Worm (Caenorhabditis elegans) whole organism, L1 larva: ENCODE results near the gene sym-4.

ENCODE experiments used
- C16A3.4 ChIP-seq: fragments of 150-350 bp; optimal IDR thresholded peaks from 2 replicates; lab custom pipeline; 2014; ENCODE audit warnings: missing biosample characterization, missing genetic modification characterization
- Y116A8C.19 ChIP-seq: sonication (generic microtip); optimal IDR thresholded peaks from 2 replicates; lab custom pipeline; 2016; ENCODE audit warnings: missing compliant biosample characterization, missing genetic modification characterization, borderline replicate concordance
- aha-1 ChIP-seq: fragments of 150-350 bp; optimal IDR thresholded peaks from 2 replicates; lab custom pipeline; 2014; ENCODE audit warnings: missing biosample characterization, missing genetic modification characterization
- aly-2 ChIP-seq: fragments of 150-350 bp; optimal IDR thresholded peaks from 2 replicates; lab custom pipeline; 2014; ENCODE audit warnings: missing biosample characterization, missing genetic modification characterization
- blmp-1 ChIP-seq: fragments of 150-350 bp; optimal IDR thresholded peaks from 2 replicates; lab custom pipeline; 2014; ENCODE audit warnings: missing biosample characterization, missing genetic modification characterization
- ceh-88 ChIP-seq: fragments of 200-800 bp; sonication (Bioruptor generic); IDR thresholded peaks from 2 replicates; pipeline ENCODE4 v1.3.6; 2022; ENCODE audit warnings: missing genetic modification characterization, missing compliant biosample characterization
- ces-1 ChIP-seq: fragments of 150-350 bp; optimal IDR thresholded peaks from 2 replicates; lab custom pipeline; 2014; ENCODE audit warnings: missing biosample characterization, missing genetic modification reagents, missing genetic modification characterization
- dpl-1 ChIP-seq, 3 experiments: fragments of 150-350 bp in 2 of 3; sonication (generic microtip) in 1 of 3; optimal IDR thresholded peaks; 2 replicates each; lab custom pipeline; 2014 to 2017; ENCODE audit warnings: missing biosample characterization in 3 of 3, missing genetic modification characterization in 3 of 3, missing genetic modification reagents in 3 of 3
- dsc-1 ChIP-seq: sonication (generic microtip); optimal IDR thresholded peaks from 2 replicates; lab custom pipeline; 2016; ENCODE audit warnings: mild to moderate bottlenecking, missing genetic modification characterization, missing compliant biosample characterization
- efl-1 ChIP-seq, 4 experiments: fragments of 150-350 bp; optimal IDR thresholded peaks in 3 of 4; peaks in 1 of 4; 1 replicate in 1 of 4; 2 replicates in 3 of 4; lab custom pipeline; 2014; ENCODE audit warnings: missing biosample characterization in 2 of 4, missing genetic modification characterization in 2 of 4, missing genetic modification reagents in 2 of 4
- efl-3 ChIP-seq: fragments of 200-800 bp; sonication (Bioruptor generic); optimal IDR thresholded peaks from 2 replicates; lab custom pipeline; 2018; ENCODE audit warnings: mild to moderate bottlenecking, missing genetic modification characterization, missing compliant biosample characterization
- elt-2 ChIP-seq: sonication (generic microtip); optimal IDR thresholded peaks from 2 replicates; lab custom pipeline; 2016; ENCODE audit warnings: missing genetic modification characterization, mild to moderate bottlenecking, inconsistent platforms, missing compliant biosample characterization, missing genetic modification reagents
- elt-3 ChIP-seq, 6 experiments: fragments of 150-350 bp in 1 of 6; sonication (generic microtip); optimal IDR thresholded peaks; 2 replicates each; lab custom pipeline; 2017 to 2018; ENCODE audit warnings: missing biosample characterization in 6 of 6, missing genetic modification characterization in 6 of 6, inconsistent platforms in 1 of 6
- ets-5 ChIP-seq: fragments of 200-800 bp; sonication (Bioruptor generic); IDR thresholded peaks from 2 replicates; pipeline ENCODE4 v1.3.6; 2022; ENCODE audit warnings: missing genetic modification characterization, missing compliant biosample characterization
- fkh-10 ChIP-seq: sonication (generic microtip); optimal IDR thresholded peaks from 2 replicates; lab custom pipeline; 2017; ENCODE audit warnings: missing biosample characterization, missing genetic modification reagents, missing genetic modification characterization
- fos-1 ChIP-seq: fragments of 150-350 bp; optimal IDR thresholded peaks from 2 replicates; lab custom pipeline; 2014; ENCODE audit warnings: missing biosample characterization, missing genetic modification characterization
- grh-1 ChIP-seq: fragments of 200-800 bp; sonication (Bioruptor generic); IDR thresholded peaks from 2 replicates; pipeline ENCODE4 v1.3.6; 2022; ENCODE audit warnings: missing genetic modification reagents, missing genetic modification characterization, missing compliant biosample characterization
- hlh-4 ChIP-seq: sonication (generic microtip); optimal IDR thresholded peaks from 2 replicates; lab custom pipeline; 2016; ENCODE audit warnings: mild to moderate bottlenecking, missing genetic modification characterization, missing compliant biosample characterization
- irx-1 ChIP-seq: sonication (generic microtip); optimal IDR thresholded peaks from 2 replicates; lab custom pipeline; 2016; ENCODE audit warnings: missing genetic modification characterization, missing compliant biosample characterization
- isw-1 ChIP-seq: fragments of 200-800 bp; sonication (Bioruptor generic); IDR thresholded peaks from 2 replicates; pipeline ENCODE4 v1.3.6; 2022; ENCODE audit warnings: missing genetic modification characterization, missing compliant biosample characterization
- jun-1 ChIP-seq: fragments of 150-350 bp; optimal IDR thresholded peaks from 2 replicates; lab custom pipeline; 2014; ENCODE audit warnings: missing biosample characterization, missing genetic modification reagents, missing genetic modification characterization
- lin-13 ChIP-seq: fragments of 150-350 bp; optimal IDR thresholded peaks from 2 replicates; lab custom pipeline; 2014; ENCODE audit warnings: missing biosample characterization, missing genetic modification reagents, missing genetic modification characterization
- lin-14 ChIP-seq: fragments of 200-800 bp; sonication (Bioruptor generic); optimal IDR thresholded peaks from 2 replicates; lab custom pipeline; 2018; ENCODE audit warnings: mild to moderate bottlenecking, missing genetic modification characterization, moderate library complexity, missing compliant biosample characterization
- lin-39 ChIP-seq: fragments of 150-350 bp; optimal IDR thresholded peaks from 2 replicates; lab custom pipeline; 2014; ENCODE audit warnings: missing biosample characterization, missing genetic modification reagents, missing genetic modification characterization
- lsy-2 ChIP-seq, 2 experiments: fragments of 150-350 bp; optimal IDR thresholded peaks; 2 replicates each; lab custom pipeline; 2014; ENCODE audit warnings: missing biosample characterization in 2 of 2, missing genetic modification characterization in 2 of 2
- mab-9 ChIP-seq: fragments of 200-800 bp; sonication (Bioruptor generic); IDR thresholded peaks from 2 replicates; pipeline ENCODE4 v1.3.6; 2022; ENCODE audit warnings: missing genetic modification reagents, missing genetic modification characterization, missing compliant biosample characterization
- mep-1 ChIP-seq: fragments of 150-350 bp; optimal IDR thresholded peaks from 2 replicates; lab custom pipeline; 2014; ENCODE audit warnings: missing biosample characterization, missing genetic modification characterization
- nhr-12 ChIP-seq: sonication (generic microtip); optimal IDR thresholded peaks from 2 replicates; lab custom pipeline; 2017; ENCODE audit warnings: missing biosample characterization, missing genetic modification characterization
- nhr-19 ChIP-seq: fragments of 200-800 bp; sonication (Bioruptor generic); conservative IDR thresholded peaks from 2 replicates; pipeline ENCODE4 v1.3.6; 2022; ENCODE audit warnings: missing genetic modification characterization, missing compliant biosample characterization
- nhr-28 ChIP-seq: fragments of 150-350 bp; optimal IDR thresholded peaks from 2 replicates; lab custom pipeline; 2014; ENCODE audit warnings: missing biosample characterization, missing genetic modification characterization
- nhr-47 ChIP-seq: sonication (generic microtip); optimal IDR thresholded peaks from 2 replicates; lab custom pipeline; 2016; ENCODE audit warnings: mild to moderate bottlenecking, missing genetic modification characterization, moderate library complexity, missing compliant biosample characterization
- nhr-71 ChIP-seq: sonication (generic microtip); optimal IDR thresholded peaks from 2 replicates; lab custom pipeline; 2016; ENCODE audit warnings: mild to moderate bottlenecking, missing genetic modification characterization, moderate library complexity, missing compliant biosample characterization
- nhr-76 ChIP-seq: sonication (generic microtip); optimal IDR thresholded peaks from 2 replicates; lab custom pipeline; 2017; ENCODE audit warnings: missing biosample characterization, missing genetic modification characterization
- pax-3 ChIP-seq: fragments of 200-800 bp; sonication (Bioruptor generic); optimal IDR thresholded peaks from 2 replicates; lab custom pipeline; 2018; ENCODE audit warnings: mild to moderate bottlenecking, missing genetic modification characterization, moderate library complexity, missing compliant biosample characterization
- pqm-1 ChIP-seq: sonication (generic microtip); optimal IDR thresholded peaks from 3 replicates; lab custom pipeline; 2017; ENCODE audit warnings: missing biosample characterization, missing genetic modification characterization
- sox-4 ChIP-seq: sonication (generic microtip); optimal IDR thresholded peaks from 2 replicates; lab custom pipeline; 2016; ENCODE audit warnings: missing genetic modification characterization, missing compliant biosample characterization
- unc-130 ChIP-seq: fragments of 150-350 bp; optimal IDR thresholded peaks from 2 replicates; lab custom pipeline; 2017; ENCODE audit warnings: missing biosample characterization, missing genetic modification characterization, inconsistent platforms
- unc-30 ChIP-seq: sonication (generic microtip); optimal IDR thresholded peaks from 2 replicates; lab custom pipeline; 2017; ENCODE audit warnings: missing biosample characterization, missing genetic modification characterization
- unc-86 ChIP-seq: sonication (generic microtip); optimal IDR thresholded peaks from 2 replicates; lab custom pipeline; 2016; ENCODE audit warnings: missing genetic modification characterization, missing compliant biosample characterization
- unc-98 ChIP-seq: fragments of 200-800 bp; sonication (Bioruptor generic); IDR thresholded peaks from 2 replicates; pipeline ENCODE4 v1.3.6; 2022; ENCODE audit warnings: missing genetic modification characterization, missing compliant biosample characterization
- vab-15 ChIP-seq: sonication (generic microtip); optimal IDR thresholded peaks from 2 replicates; lab custom pipeline; 2017; ENCODE audit warnings: missing genotype, mild to moderate bottlenecking, missing genetic modification characterization, missing compliant biosample characterization
- xbp-1 ChIP-seq: sonication (generic microtip); optimal IDR thresholded peaks from 2 replicates; lab custom pipeline; 2016; ENCODE audit warnings: missing genetic modification characterization, missing compliant biosample characterization
- ztf-4 ChIP-seq: fragments of 150-350 bp; optimal IDR thresholded peaks from 2 replicates; lab custom pipeline; 2014; ENCODE audit warnings: missing biosample characterization, missing genetic modification characterization

sym-4 gene

DNA sequence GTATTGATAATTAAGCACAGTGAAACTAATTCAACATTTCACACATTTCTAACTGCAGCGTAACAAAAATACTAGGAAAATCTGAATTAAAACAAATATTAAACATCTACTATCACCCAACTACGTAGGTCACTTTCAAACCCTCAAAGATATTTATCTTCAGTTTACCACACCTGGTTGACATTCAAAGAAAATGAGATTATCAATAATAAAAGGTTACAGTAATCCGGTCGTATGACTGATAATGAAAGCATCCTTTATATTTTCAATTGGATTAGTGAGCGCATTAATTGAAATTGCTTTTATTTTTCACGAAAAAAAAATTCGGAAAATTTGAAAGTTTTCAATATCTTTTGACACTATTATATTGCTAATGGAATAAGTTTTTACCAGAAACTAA is 13.1 kb upstream of the sym-4 start:
- TF ChIP-seq dsc-1 (tag; lab: Kevin White, UChicago) (peak; percentile 88), pax-3 (peak; percentile 55), sox-4 (tag; lab: Kevin White, UChicago) (peak; percentile 36), efl-1 (optimal IDR thresholded peaks at IDR 0.05; lab: Kevin White, UChicago) (no peak), efl-1 (GFP tag; optimal IDR thresholded peaks at IDR 0.05 in 1 of 2; lab: Kevin White, UChicago) (no peak)

DNA sequence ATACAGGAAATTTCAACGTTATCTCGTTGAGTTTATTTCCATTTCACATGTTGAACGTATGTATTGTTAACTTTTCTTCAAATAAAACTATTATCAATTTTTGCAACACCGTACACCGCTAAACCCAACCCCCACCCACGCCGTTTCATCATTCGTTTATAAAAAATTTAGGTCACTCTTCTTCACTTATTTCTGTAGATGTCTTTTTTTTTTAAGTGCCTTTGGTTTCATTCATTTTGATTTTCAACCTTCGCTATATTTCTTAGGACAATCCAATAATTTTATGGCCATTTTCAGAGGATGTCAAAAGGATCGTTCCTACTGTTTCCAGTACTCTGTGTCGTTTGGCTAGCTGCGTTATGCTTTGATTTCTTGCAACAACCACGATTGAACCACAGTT is 10.7 kb upstream of the sym-4 start, which contains the start of gene C37E2.3:
Gene C37E2.3 (plus strand): TSS at position 301 of the 400 bp plus-strand sequence.
- no peak for TF ChIP-seq nhr-28 (tag; lab: Kevin White, UChicago)
- no peak for TF ChIP-seq nhr-71 (tag; lab: Kevin White, UChicago)
- TF ChIP-seq aly-2 (tag; lab: Kevin White, UChicago): no peak
- TF ChIP-seq xbp-1 (tag; lab: Kevin White, UChicago): no peak
- TF ChIP-seq nhr-76 (tag; lab: Kevin White, UChicago): no peak
- TF ChIP-seq vab-15 (tag; lab: Kevin White, UChicago): no peak
- TF ChIP-seq elt-3 (tag; optimal IDR thresholded peaks at IDR 0.05; lab: Kevin White, UChicago): no peak
- TF ChIP-seq ets-5: no peak
- TF ChIP-seq nhr-19 (GFP tag; lab: Robert Waterston, UW): no peak

DNA sequence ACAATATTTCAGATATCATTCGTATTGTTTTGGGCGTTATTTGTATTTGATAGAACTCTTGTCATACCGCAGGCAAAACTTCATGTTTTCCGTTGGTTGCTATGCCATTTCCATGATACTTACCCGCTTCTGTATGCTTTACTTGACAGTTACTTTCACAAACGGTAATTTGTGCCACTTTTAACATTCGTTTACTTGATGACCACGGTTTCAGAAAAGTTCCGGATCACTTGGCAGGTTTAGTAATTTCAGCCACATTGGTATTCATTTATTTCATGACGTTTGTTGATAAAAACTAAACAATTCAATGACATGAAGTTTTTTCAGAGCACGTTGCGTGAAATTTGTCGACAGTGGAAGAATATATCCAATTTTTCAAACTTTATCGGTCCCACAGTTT is 10.1 kb upstream of the sym-4 start:
- no peak for TF ChIP-seq pqm-1 (tag; lab: Kevin White, UChicago)
- TF ChIP-seq, all 84 proteins: peak for 0

DNA sequence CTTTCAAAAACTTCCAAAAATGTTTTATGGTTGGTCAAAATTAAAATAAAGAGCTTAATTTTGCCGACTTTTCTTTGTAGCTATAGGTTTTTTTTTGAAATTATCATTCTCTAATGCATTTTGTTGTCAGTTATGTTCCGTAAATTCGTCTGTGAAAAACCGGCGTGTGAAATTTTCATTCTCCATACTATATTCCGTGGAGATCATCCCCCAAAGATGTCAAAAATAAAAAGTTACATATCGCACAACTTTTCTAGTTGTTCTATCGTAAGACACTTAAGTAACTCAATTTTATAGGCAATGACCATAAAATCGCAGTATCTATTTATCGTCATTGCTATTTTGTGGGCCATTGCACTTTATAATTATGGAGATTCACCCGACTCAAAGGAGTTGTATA is 9.3 kb upstream of the sym-4 start, which contains the start of gene C37E2.10:
Gene C37E2.10 (plus strand): TSS at position 301 of the 400 bp plus-strand sequence.
- TF ChIP-seq lin-13 (no peak), aha-1 (tag; lab: Kevin White, UChicago) (no peak), lsy-2 (tag; optimal IDR thresholded peaks at IDR 0.05; lab: Kevin White, UChicago) (no peak), hlh-4 (tag; lab: Kevin White, UChicago) (no peak), nhr-12 (no peak), unc-86 (no peak), pqm-1 (tag; lab: Kevin White, UChicago) (no peak), isw-1 (no peak), C16A3.4 (tag; lab: Kevin White, UChicago) (no peak), elt-3 (tag; optimal IDR thresholded peaks at IDR 0.05; lab: Kevin White, UChicago) (no peak), nhr-47 (tag; lab: Kevin White, UChicago) (no peak), ces-1 (GFP tag; lab: Kevin White, UChicago) (no peak), fkh-10 (GFP tag; lab: Kevin White, UChicago) (no peak), ztf-4 (tag; lab: Kevin White, UChicago) (no peak)

DNA sequence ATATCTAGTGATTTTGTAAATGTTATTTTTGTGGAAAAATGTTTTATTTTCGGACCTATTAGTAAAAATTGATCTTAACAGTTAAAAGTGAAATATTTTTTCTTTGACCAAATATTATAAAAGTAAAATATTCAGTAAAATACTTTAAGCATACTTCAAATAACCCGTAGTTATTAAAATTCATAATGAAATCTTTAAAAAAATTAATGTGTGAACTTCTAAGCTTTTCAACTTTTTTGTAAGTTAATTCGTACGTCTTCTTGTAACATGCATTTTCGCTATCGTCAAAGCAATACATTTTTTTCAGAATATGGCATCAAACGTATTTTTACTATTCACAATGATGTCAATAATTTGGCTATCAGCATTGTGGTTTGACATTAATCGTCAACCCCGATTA is 6.3 kb upstream of the sym-4 start, which contains the start of gene C37E2.2:
Gene C37E2.2 (plus strand): TSS at position 301 of the 400 bp plus-strand sequence.
- TF ChIP-seq nhr-28 (tag; lab: Kevin White, UChicago) (no peak), mep-1 (tag; lab: Kevin White, UChicago) (no peak)

DNA sequence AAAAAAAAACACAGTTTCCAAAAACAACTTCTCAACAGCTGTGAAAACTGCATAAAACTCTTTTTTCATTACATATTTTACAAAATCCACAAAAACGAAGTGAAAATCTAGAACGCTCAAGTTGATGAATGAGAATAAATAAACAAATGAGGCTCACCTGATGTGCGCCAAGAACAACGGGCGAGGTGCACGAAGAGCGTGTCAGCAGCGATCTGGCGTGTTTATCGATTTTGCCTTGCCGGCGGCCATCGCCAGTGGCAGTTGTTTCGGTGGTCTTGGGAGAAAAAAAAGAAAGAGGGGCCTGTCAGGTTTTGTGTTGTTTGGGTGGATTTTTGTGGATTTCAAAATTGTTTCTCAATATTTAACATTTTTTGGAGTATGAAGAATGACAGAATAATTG is 4.4 kb upstream of the sym-4 start, which contains the start of gene idhb-1:
Gene idhb-1 (minus strand): TSS at position 214 of the 400 bp plus-strand sequence.
- TF ChIP-seq unc-98 (GFP tag; lab: Robert Waterston, UW) (no peak), efl-3 (GFP tag; lab: Kevin White, UChicago) (no peak), pax-3 (no peak), unc-30 (tag; lab: Kevin White, UChicago) (no peak), blmp-1 (tag; lab: Kevin White, UChicago) (no peak), elt-2 (tag; lab: Kevin White, UChicago) (no peak), ceh-88 (GFP tag; lab: Robert Waterston, UW) (no peak), lin-39 (tag; lab: Kevin White, UChicago) (peak; percentile 67), dpl-1 (GFP tag; optimal IDR thresholded peaks at IDR 0.05; lab: Kevin White, UChicago) (peak; percentile 50 to 70 (median 70)), grh-1 (GFP tag; lab: Robert Waterston, UW) (0 out of 2 replicates have a peak, but pooled peaks have one; percentile 45), fos-1 (tag; lab: Kevin White, UChicago) (peak; percentile 37), C16A3.4 (tag; lab: Kevin White, UChicago) (peak; percentile 79), unc-130 (peak; percentile 51), lin-14 (peak; percentile 89), irx-1 (tag; lab: Kevin White, UChicago) (peak; percentile 49), efl-1 (optimal IDR thresholded peaks at IDR 0.05; lab: Kevin White, UChicago) (peak; percentile 61 to 65), efl-1 (GFP tag; optimal IDR thresholded peaks at IDR 0.05 in 1 of 2; lab: Kevin White, UChicago) (peak; percentile 56 to 96), fkh-10 (GFP tag; lab: Kevin White, UChicago) (peak; percentile 31), mab-9 (0 out of 2 replicates have a peak, but pooled peaks have one; percentile 27), Y116A8C.19 (tag; lab: Kevin White, UChicago) (no peak), jun-1 (peak; percentile 40)
